Fruit fly (Drosophila melanogaster): ENCODE measurements around the gene Tsp26A.

The Tsp26A gene

dm6 chr2L:5980862-5981432 is 19.1 kb upstream of the Tsp26A start, which contains the start of gene chic:
Gene chic (minus strand): TSS chr2L:5981018.
- TF ChIP-seq insv (optimal IDR thresholded peaks at IDR 0.05) = no peak
- TF ChIP-seq Myc (optimal IDR thresholded peaks at IDR 0.05) = no peak
- TF ChIP-seq ttk (optimal IDR thresholded peaks at IDR 0.05) = no peak
- TF ChIP-seq h (optimal IDR thresholded peaks at IDR 0.05) = no peak
- no peak for TF ChIP-seq psq (optimal IDR thresholded peaks at IDR 0.05)
- TF ChIP-seq Sin3A (optimal IDR thresholded peaks at IDR 0.05) = no peak

DNA sequence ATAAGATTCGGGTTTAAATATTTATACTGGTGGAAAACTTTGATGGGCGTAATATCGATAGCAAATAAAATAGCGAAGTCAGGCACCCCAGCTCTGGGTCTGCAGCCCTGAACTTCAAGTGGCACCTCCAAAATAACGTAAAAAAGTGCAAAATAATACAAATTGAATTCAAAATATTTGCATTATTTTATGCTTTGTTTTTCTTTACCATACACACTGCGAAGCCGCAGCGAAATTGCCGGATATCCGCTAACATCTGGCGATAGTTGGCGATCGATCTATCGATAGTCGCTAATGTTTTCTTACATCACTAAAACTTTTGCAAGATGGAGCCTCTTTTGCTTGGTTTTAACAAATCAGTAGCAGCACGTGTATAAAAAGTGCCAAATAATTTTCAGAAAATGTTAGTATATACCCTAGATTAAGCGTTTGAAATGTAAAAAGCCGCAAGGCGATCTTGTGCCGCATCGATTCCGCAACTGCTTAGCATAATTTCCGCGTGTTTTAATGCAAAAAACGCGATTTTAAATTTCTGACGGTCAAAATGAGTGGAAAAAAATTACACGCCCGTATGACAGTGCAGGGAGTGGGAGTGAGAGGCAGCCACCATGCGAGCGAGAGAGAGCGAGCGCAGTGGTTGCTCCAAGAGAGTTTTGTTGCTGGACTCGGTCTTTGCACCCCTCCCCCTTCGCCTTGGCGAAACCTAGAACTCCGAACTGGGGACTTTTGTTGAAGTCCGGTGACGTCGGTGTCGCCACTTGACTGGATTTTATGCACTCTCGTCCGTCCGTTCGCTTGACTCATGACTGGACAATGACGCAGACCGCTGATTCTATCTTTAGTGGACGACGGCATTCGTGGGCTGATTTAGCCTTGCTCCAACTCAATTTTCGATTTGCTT is 18.3 kb upstream of the Tsp26A start, which contains the start of gene eIF4A:
eIF4A (plus strand) TSS at position 332 of the 901 bp plus-strand sequence.
- TF ChIP-seq h (optimal IDR thresholded peaks at IDR 0.05) = no peak
- TF ChIP-seq Sin3A (optimal IDR thresholded peaks at IDR 0.05) = no peak
- TF ChIP-seq ttk (optimal IDR thresholded peaks at IDR 0.05) = no peak

dm6 chr2L:5982334-5982987 is 17.6 kb upstream of the Tsp26A start:
- no peak for TF ChIP-seq ttk (optimal IDR thresholded peaks at IDR 0.05)
- TF ChIP-seq Sin3A (optimal IDR thresholded peaks at IDR 0.05) = no peak
- TF ChIP-seq psq (optimal IDR thresholded peaks at IDR 0.05) = no peak
- no peak for TF ChIP-seq h (optimal IDR thresholded peaks at IDR 0.05)
- TF ChIP-seq insv (optimal IDR thresholded peaks at IDR 0.05) = no peak
- no peak for TF ChIP-seq Myc (optimal IDR thresholded peaks at IDR 0.05)

DNA sequence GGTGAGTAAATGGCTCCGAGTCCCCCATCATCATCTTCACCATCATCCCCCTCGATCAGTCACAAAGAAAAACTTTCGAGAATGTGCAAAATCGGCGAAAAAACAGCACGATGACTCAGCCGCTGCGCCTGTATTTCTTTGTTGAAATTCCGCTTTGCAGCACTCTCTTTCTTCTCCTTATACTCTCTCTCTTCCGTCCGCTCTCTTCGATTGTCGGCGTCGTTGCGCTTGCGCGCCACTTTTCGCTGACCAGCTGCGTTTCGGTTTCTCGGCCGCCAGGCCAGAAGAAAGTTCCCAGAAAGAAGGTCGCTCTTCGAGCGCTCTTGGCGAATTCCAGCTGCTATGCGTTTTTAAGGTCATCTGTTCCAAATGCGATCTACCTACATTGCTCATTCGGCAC is 16.8 kb upstream of the Tsp26A start:
- TF ChIP-seq psq (optimal IDR thresholded peaks at IDR 0.05) (no peak), Myc (optimal IDR thresholded peaks at IDR 0.05) (no peak), h (optimal IDR thresholded peaks at IDR 0.05) (no peak), insv (optimal IDR thresholded peaks at IDR 0.05) (no peak), ttk (optimal IDR thresholded peaks at IDR 0.05) (no peak), Sin3A (optimal IDR thresholded peaks at IDR 0.05) (no peak)

DNA sequence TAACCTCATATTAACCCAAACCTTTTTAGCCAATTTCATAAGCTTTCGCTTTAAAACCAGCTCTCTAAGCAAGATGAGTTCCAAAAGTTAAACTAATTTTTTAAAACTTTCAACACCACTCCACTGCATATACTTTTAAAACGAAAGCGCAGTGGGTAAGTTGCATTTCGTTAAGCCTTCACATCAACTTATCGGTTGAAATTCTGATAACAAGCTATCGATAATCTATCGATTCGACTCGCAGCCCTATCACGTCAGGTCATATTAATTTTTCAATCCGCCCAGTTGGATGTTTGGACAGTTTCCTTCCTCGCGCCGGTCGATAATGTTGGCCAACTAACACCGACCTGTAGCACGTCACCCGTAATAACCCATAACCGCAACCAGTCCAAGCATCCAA is 13.9 kb upstream of the Tsp26A start, which contains the start of gene ifc:
ifc (plus strand) TSS at position 255 of the 400 bp plus-strand sequence.
- TF ChIP-seq psq (optimal IDR thresholded peaks at IDR 0.05) = no peak
- no peak for TF ChIP-seq ttk (optimal IDR thresholded peaks at IDR 0.05)
- no peak for TF ChIP-seq Sin3A (optimal IDR thresholded peaks at IDR 0.05)
- no peak for TF ChIP-seq insv (optimal IDR thresholded peaks at IDR 0.05)
- no peak for TF ChIP-seq Myc (optimal IDR thresholded peaks at IDR 0.05)
- TF ChIP-seq h (optimal IDR thresholded peaks at IDR 0.05) = no peak

DNA sequence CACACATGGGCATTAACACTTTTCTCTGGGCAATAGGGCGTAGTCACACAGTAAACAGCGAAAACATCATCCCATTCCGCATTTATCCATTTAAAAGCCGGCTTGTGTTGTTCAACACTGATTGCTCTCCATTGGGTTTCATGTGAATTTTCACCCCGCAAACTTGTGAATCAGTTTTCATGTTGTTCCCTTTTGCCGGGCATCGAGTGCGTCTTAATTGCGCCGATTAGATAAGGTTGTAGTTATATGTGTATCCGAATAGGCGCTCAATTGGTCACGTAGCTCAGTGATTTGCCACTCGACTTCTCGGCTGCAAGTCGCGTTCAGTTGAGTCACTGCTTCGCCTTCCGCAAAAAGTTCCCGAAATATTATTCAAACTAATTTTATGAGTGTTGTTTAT is 13.1 kb upstream of the Tsp26A start:
- TF ChIP-seq Sin3A (optimal IDR thresholded peaks at IDR 0.05) = no peak

- TF ChIP-seq h (optimal IDR thresholded peaks at IDR 0.05) = no peak
- no peak for TF ChIP-seq psq (optimal IDR thresholded peaks at IDR 0.05)
- TF ChIP-seq Myc (optimal IDR thresholded peaks at IDR 0.05) = no peak
- no peak for TF ChIP-seq ttk (optimal IDR thresholded peaks at IDR 0.05)
- no peak for TF ChIP-seq insv (optimal IDR thresholded peaks at IDR 0.05)
- no peak for TF ChIP-seq Sin3A (optimal IDR thresholded peaks at IDR 0.05)
These were observed 11.6 kb upstream of the Tsp26A start for dm6 chr2L:5988115-5989092.

DNA sequence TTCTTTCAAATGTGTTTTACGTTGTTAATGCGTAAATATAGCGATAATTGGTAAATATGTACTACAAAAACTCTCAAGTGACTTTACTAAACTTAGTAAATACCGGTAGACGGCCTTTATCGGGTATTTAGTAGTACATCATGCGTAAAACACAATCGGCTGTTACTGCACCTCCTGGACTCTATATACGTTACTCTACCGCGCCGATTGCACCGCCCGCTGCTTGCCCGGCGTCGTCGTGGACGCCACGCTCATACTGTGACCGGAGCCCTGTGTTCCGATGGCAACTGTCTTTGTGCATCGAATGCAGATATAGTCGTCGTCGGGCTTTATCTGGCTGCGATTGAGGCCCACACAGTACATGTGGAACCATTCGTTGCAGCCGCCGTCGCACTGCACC is 9.6 kb upstream of the Tsp26A start:
- TF ChIP-seq h (optimal IDR thresholded peaks at IDR 0.05) (no peak), psq (optimal IDR thresholded peaks at IDR 0.05) (no peak), Sin3A (optimal IDR thresholded peaks at IDR 0.05) (no peak), ttk (optimal IDR thresholded peaks at IDR 0.05) (no peak), Myc (optimal IDR thresholded peaks at IDR 0.05) (no peak)

dm6 chr2L:5997609-5998229 is 2.3 kb upstream of the Tsp26A start:
- TF ChIP-seq ttk (optimal IDR thresholded peaks at IDR 0.05) (no peak), Myc (optimal IDR thresholded peaks at IDR 0.05) (no peak), Sin3A (optimal IDR thresholded peaks at IDR 0.05) (no peak), psq (optimal IDR thresholded peaks at IDR 0.05) (no peak)

- TF ChIP-seq insv (optimal IDR thresholded peaks at IDR 0.05) = no peak
- TF ChIP-seq h (optimal IDR thresholded peaks at IDR 0.05) = no peak
- no peak for TF ChIP-seq psq (optimal IDR thresholded peaks at IDR 0.05)
- TF ChIP-seq Myc (optimal IDR thresholded peaks at IDR 0.05) = no peak
- TF ChIP-seq ttk (optimal IDR thresholded peaks at IDR 0.05) = no peak
- TF ChIP-seq Sin3A (optimal IDR thresholded peaks at IDR 0.05) = no peak
These were observed 1.6 kb upstream of the Tsp26A start for dm6 chr2L:5998383-5998782.

dm6 chr2L:5999247-5999646 is 781 bp upstream of the Tsp26A start, which contains the start of gene Kdm5:
Gene Kdm5 (minus strand): TSS chr2L:5999501.
- TF ChIP-seq Sin3A (optimal IDR thresholded peaks at IDR 0.05) = no peak

All from Kc167 (cell line).